Worm (Caenorhabditis elegans): ENCODE results near the gene T01B7.13.

Gene T01B7.13

DNA sequence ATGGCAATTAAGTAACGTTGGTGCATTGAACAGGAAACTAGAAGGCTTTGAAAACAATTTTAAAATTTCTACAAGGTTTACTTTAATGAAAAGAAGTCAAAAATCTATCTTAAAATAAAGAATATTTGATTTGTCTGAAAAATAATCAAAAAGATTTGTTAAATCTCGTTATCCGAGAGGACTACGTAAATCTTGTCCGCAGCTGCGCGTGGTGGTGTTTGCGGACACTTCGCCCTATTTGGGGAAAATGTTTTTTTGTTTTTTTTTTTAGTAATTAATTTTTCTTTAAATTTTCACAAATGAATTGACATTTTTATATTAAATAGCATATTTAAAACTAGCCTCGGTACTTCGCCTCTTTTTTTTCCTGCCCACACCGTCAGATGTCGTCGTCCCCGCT, 31.3 kb upstream of the T01B7.13 start (continued):
- TF ChIP-seq dsc-1 (tag; optimal IDR thresholded peaks at IDR 0.05) (peak; percentile 67), elt-3 (tag; optimal IDR thresholded peaks at IDR 0.05) (no peak), lsy-2 (tag; optimal IDR thresholded peaks at IDR 0.05) (peak; percentile 69 to 79), lin-14 (GFP tag; optimal IDR thresholded peaks at IDR 0.05) (peak; percentile 72), ceh-88 (GFP tag; IDR thresholded peaks at IDR 0.05) (peak; percentile 15; the same call in 1 of the 2 replicates), elt-2 (tag; optimal IDR thresholded peaks at IDR 0.05) (no peak), lir-3 (tag; optimal IDR thresholded peaks at IDR 0.05; ENCODE audit: poor library complexity) (no peak), dpl-1 (GFP tag; optimal IDR thresholded peaks at IDR 0.05) (peak; percentile 33 to 58 (median 50)), Y116A8C.19 (tag; optimal IDR thresholded peaks at IDR 0.05; ENCODE audit: borderline replicate concordance) (no peak), egl-13 (tag; optimal IDR thresholded peaks at IDR 0.05) (peak; percentile 21), pax-3 (tag; optimal IDR thresholded peaks at IDR 0.05) (no peak), pqm-1 (tag; optimal IDR thresholded peaks at IDR 0.05) (no peak), ztf-11 (tag; optimal IDR thresholded peaks at IDR 0.05) (peak in 1 of 2 experiments; percentile 24), ceh-63 (GFP tag; optimal IDR thresholded peaks at IDR 0.05) (no peak), F16B12.6 (tag; optimal IDR thresholded peaks at IDR 0.05) (peak; percentile 90), nhr-11 (tag; optimal IDR thresholded peaks at IDR 0.05) (no peak), lin-39 (tag; optimal IDR thresholded peaks at IDR 0.05) (peak; percentile 18), rnt-1 (tag; optimal IDR thresholded peaks at IDR 0.05) (peak; percentile 74), hlh-17 (GFP tag; optimal IDR thresholded peaks at IDR 0.05; ENCODE audit: borderline replicate concordance) (no peak), unc-30 (tag; optimal IDR thresholded peaks at IDR 0.05) (no peak), unc-98 (GFP tag; IDR thresholded peaks at IDR 0.05) (no peak), isw-1 (GFP tag; IDR thresholded peaks at IDR 0.05) (peak; percentile 37), lin-13 (GFP tag; optimal IDR thresholded peaks at IDR 0.05) (peak; percentile 5), nhr-85 (tag) (peak; percentile 71), nhr-84 (tag; optimal IDR thresholded peaks at IDR 0.05) (no peak), skn-1 (tag; optimal IDR thresholded peaks at IDR 0.05) (no peak), nhr-71 (tag; optimal IDR thresholded peaks at IDR 0.05) (peak; percentile 76), nhr-19 (GFP tag; conservative IDR thresholded peaks at IDR 0.05) (peak; percentile 21; the same call in 1 of the 2 replicates), tbx-2 (tag; optimal IDR thresholded peaks at IDR 0.05) (no peak), swsn-7 (tag; optimal IDR thresholded peaks at IDR 0.05) (peak; percentile 67), ceh-82 (tag; optimal IDR thresholded peaks at IDR 0.05) (peak; percentile 39 to 57 (median 44)), C04F5.9 (tag; optimal IDR thresholded peaks at IDR 0.05) (peak; percentile 4), snu-23 (GFP tag; optimal IDR thresholded peaks at IDR 0.05) (peak; percentile 69), ets-5 (GFP tag; IDR thresholded peaks at IDR 0.05) (no peak), nhr-90 (tag; optimal IDR thresholded peaks at IDR 0.05; ENCODE audit: poor library complexity) (peak; percentile 17), lin-35 (GFP tag; optimal IDR thresholded peaks at IDR 0.05) (peak; percentile 1 to 52), nhr-12 (tag; optimal IDR thresholded peaks at IDR 0.05) (no peak), sptf-1 (tag; optimal IDR thresholded peaks at IDR 0.05) (no peak), fkh-8 (tag; optimal IDR thresholded peaks at IDR 0.05) (peak; percentile 42), pag-3 (tag; optimal IDR thresholded peaks at IDR 0.05; ENCODE audit: borderline replicate concordance, insufficient read depth) (no peak), C16A3.4 (tag; optimal IDR thresholded peaks at IDR 0.05) (peak; percentile 53)

ce11 chrII:8684824-8685223, 30.4 kb upstream of the T01B7.13 start, which contains the start of gene hgap-2:
TSS of gene hgap-2 (minus strand) at chrII:8684924.
- no peak for TF ChIP-seq C16A3.4 (tag; optimal IDR thresholded peaks at IDR 0.05)
- no peak for TF ChIP-seq mab-9 (GFP tag; IDR thresholded peaks at IDR 0.05)
- no peak for TF ChIP-seq swsn-7 (tag; optimal IDR thresholded peaks at IDR 0.05)
- no peak for TF ChIP-seq alr-1 (tag; optimal IDR thresholded peaks at IDR 0.05; ENCODE audit: borderline replicate concordance)
- TF ChIP-seq nhr-19 (GFP tag; conservative IDR thresholded peaks at IDR 0.05), result no peak
- no peak for TF ChIP-seq pag-3 (tag; optimal IDR thresholded peaks at IDR 0.05; ENCODE audit: borderline replicate concordance, insufficient read depth)
- no peak for TF ChIP-seq rnt-1 (tag; optimal IDR thresholded peaks at IDR 0.05)
- no peak for TF ChIP-seq unc-86 (tag; optimal IDR thresholded peaks at IDR 0.05)
- TF ChIP-seq lin-13 (GFP tag; optimal IDR thresholded peaks at IDR 0.05), result no peak
- no peak for TF ChIP-seq Y116A8C.19 (tag; optimal IDR thresholded peaks at IDR 0.05; ENCODE audit: borderline replicate concordance)
- TF ChIP-seq dsc-1 (tag; optimal IDR thresholded peaks at IDR 0.05), result no peak
- no peak for TF ChIP-seq fkh-4 (tag; optimal IDR thresholded peaks at IDR 0.05; ENCODE audit: borderline replicate concordance)
- TF ChIP-seq zip-4 (GFP tag; optimal IDR thresholded peaks at IDR 0.05), result no peak
- TF ChIP-seq nhr-11 (tag; optimal IDR thresholded peaks at IDR 0.05), result no peak
- TF ChIP-seq ces-1 (GFP tag; optimal IDR thresholded peaks at IDR 0.05), result no peak
- no peak for TF ChIP-seq ama-1 (optimal IDR thresholded peaks at IDR 0.05)

Measured in whole organism, L1 larva.